Fruit fly (Drosophila melanogaster) whole organism, wandering third instar larva: ENCODE measurements around the gene mRpL10.

ENCODE experiments used
- Abd-B ChIP-seq: fragments of >200 bp; optimal IDR thresholded peaks from 2 replicates; lab custom pipeline; 2017; ENCODE audit warnings: missing biosample characterization, missing genetic modification characterization
- CG32264 ChIP-seq: fragments of 200-800 bp; sonication (Bioruptor generic); optimal IDR thresholded peaks from 2 replicates; lab custom pipeline; 2016; ENCODE audit warnings: missing biosample characterization, missing genetic modification characterization
- CG9705 ChIP-seq: fragments of 200-800 bp; sonication (Bioruptor generic); optimal IDR thresholded peaks from 2 replicates; lab custom pipeline; 2018; ENCODE audit warnings: missing biosample characterization, mild to moderate bottlenecking, missing genetic modification characterization
- CrebA ChIP-seq: fragments of 200-800 bp; sonication (Bioruptor generic); optimal IDR thresholded peaks from 2 replicates; lab custom pipeline; 2016; ENCODE audit warnings: missing biosample characterization, mild to moderate bottlenecking, missing genetic modification characterization, borderline replicate concordance
- Dfd ChIP-seq: fragments of >200 bp; optimal IDR thresholded peaks from 2 replicates; lab custom pipeline; 2017; ENCODE audit warnings: missing biosample characterization, missing genetic modification characterization
- Dif ChIP-seq: fragments of 200-275, 200-300 bp; sonication (Bioruptor generic); optimal IDR thresholded peaks from 2 replicates; lab custom pipeline; 2018; ENCODE audit warnings: missing biosample characterization, missing genetic modification characterization; ENCODE audit not compliant: partially characterized antibody
- GATAd ChIP-seq: sonication (Bioruptor generic); optimal IDR thresholded peaks from 2 replicates; lab custom pipeline; 2016; ENCODE audit warnings: missing biosample characterization, missing genetic modification characterization
- Hnf4 ChIP-seq: fragments of 200-800 bp; sonication (Bioruptor generic); optimal IDR thresholded peaks from 2 replicates; lab custom pipeline; 2016; ENCODE audit warnings: missing biosample characterization, mild to moderate bottlenecking, missing genetic modification characterization
- Hr78 ChIP-seq: fragments of >200 bp; optimal IDR thresholded peaks from 2 replicates; lab custom pipeline; 2017; ENCODE audit warnings: missing biosample characterization, missing genetic modification characterization
- Hr83 ChIP-seq: fragments of 200-300 bp; sonication (Bioruptor generic); optimal IDR thresholded peaks from 2 replicates; lab custom pipeline; 2016; ENCODE audit warnings: missing biosample characterization, mild to moderate bottlenecking, missing genetic modification characterization, moderate library complexity; ENCODE audit not compliant: poor library complexity, severe bottlenecking
- Mio ChIP-seq: sonication (Bioruptor generic); optimal IDR thresholded peaks from 2 replicates; lab custom pipeline; 2016; ENCODE audit warnings: missing biosample characterization, missing genetic modification characterization
- Myc ChIP-seq: fragments of >200 bp; optimal IDR thresholded peaks from 2 replicates; lab custom pipeline; 2017
- N ChIP-seq: fragments of >200 bp; optimal IDR thresholded peaks from 2 replicates; lab custom pipeline; 2018; ENCODE audit warnings: missing biosample characterization, missing external identifiers, missing genetic modification characterization
- OdsH ChIP-seq: fragments of 200-800 bp; sonication (Bioruptor generic); optimal IDR thresholded peaks from 2 replicates; lab custom pipeline; 2016; ENCODE audit warnings: missing biosample characterization, mild to moderate bottlenecking, missing genetic modification characterization
- Rel ChIP-seq, 2 experiments: fragments of 200-800 bp; sonication (Bioruptor generic) in 1 of 2; optimal IDR thresholded peaks; 2 replicates in 1 of 2; 3 replicates in 1 of 2; lab custom pipeline; 2016 to 2019; ENCODE audit warnings: mild to moderate bottlenecking in 2 of 2, missing biosample characterization in 2 of 2, missing genetic modification characterization in 2 of 2, moderate library complexity in 1 of 2
- Sp1 ChIP-seq: fragments of 200-800 bp; sonication (Bioruptor generic); optimal IDR thresholded peaks from 3 replicates; lab custom pipeline; 2019; ENCODE audit warnings: missing biosample characterization, mild to moderate bottlenecking, missing genetic modification characterization, moderate library complexity
- br ChIP-seq: fragments of 200-800 bp; sonication (Bioruptor generic); optimal IDR thresholded peaks from 2 replicates; lab custom pipeline; 2016; ENCODE audit warnings: missing biosample characterization, missing genetic modification characterization
- brk ChIP-seq: fragments of 200-800 bp; sonication (Bioruptor generic); optimal IDR thresholded peaks from 2 replicates; lab custom pipeline; 2016; ENCODE audit warnings: missing biosample characterization, mild to moderate bottlenecking, missing genetic modification characterization
- dl ChIP-seq, 2 experiments: fragments of 175-275, 200-275 bp in 1 of 2; fragments of 200-275 bp in 1 of 2; sonication (Bioruptor generic); optimal IDR thresholded peaks; lab custom pipeline; 2018; ENCODE audit warnings: mild to moderate bottlenecking in 2 of 2, missing biosample characterization in 2 of 2, missing genetic modification characterization in 2 of 2, moderate library complexity in 2 of 2; ENCODE audit not compliant: partially characterized antibody in 2 of 2, insufficient read depth in 1 of 2
- dmrt93B ChIP-seq: fragments of 200-800 bp; sonication (Bioruptor generic); optimal IDR thresholded peaks from 2 replicates; lab custom pipeline; 2018; ENCODE audit warnings: missing biosample characterization, mild to moderate bottlenecking, missing genetic modification characterization
- dsf ChIP-seq: sonication (Bioruptor generic); optimal IDR thresholded peaks from 2 replicates; lab custom pipeline; 2016; ENCODE audit warnings: missing biosample characterization, missing genetic modification characterization, borderline replicate concordance
- ey ChIP-seq: fragments of 200-800 bp; sonication (Bioruptor generic); optimal IDR thresholded peaks from 2 replicates; lab custom pipeline; 2016; ENCODE audit warnings: missing biosample characterization, missing genetic modification characterization
- fru ChIP-seq: fragments of 200-800 bp; sonication (Bioruptor generic); optimal IDR thresholded peaks from 3 replicates; lab custom pipeline; 2016; ENCODE audit warnings: missing biosample characterization, mild to moderate bottlenecking, missing genetic modification characterization
- h ChIP-seq: fragments of 200-800 bp; sonication (Bioruptor generic); optimal IDR thresholded peaks from 3 replicates; lab custom pipeline; 2016; ENCODE audit warnings: missing biosample characterization, mild to moderate bottlenecking, missing genetic modification characterization
- jim ChIP-seq: fragments of 175-275, 200-325 bp; sonication (Bioruptor generic); optimal IDR thresholded peaks from 2 replicates; lab custom pipeline; 2016; ENCODE audit warnings: missing biosample characterization, mild to moderate bottlenecking, missing genetic modification characterization
- lola ChIP-seq: fragments of >200 bp; optimal IDR thresholded peaks from 2 replicates; lab custom pipeline; 2017; ENCODE audit warnings: missing biosample characterization, missing genetic modification characterization
- pan ChIP-seq: fragments of >200 bp; optimal IDR thresholded peaks from 2 replicates; lab custom pipeline; 2017
- psq ChIP-seq: fragments of 200-800 bp; sonication (Bioruptor generic); optimal IDR thresholded peaks from 3 replicates; lab custom pipeline; 2017; ENCODE audit warnings: missing biosample characterization, mild to moderate bottlenecking, missing genetic modification characterization, moderate library complexity
- rgr ChIP-seq: fragments of 200-800 bp; sonication (Bioruptor generic); optimal IDR thresholded peaks from 3 replicates; lab custom pipeline; 2016; ENCODE audit warnings: missing biosample characterization, mild to moderate bottlenecking, missing genetic modification characterization
- sage ChIP-seq: fragments of 200-800 bp; sonication (Bioruptor generic); optimal IDR thresholded peaks from 2 replicates; lab custom pipeline; 2016; ENCODE audit warnings: missing biosample characterization, mild to moderate bottlenecking, missing genetic modification characterization
- sv ChIP-seq: fragments of 200-800 bp; sonication (Bioruptor generic); optimal IDR thresholded peaks from 3 replicates; lab custom pipeline; 2016; ENCODE audit warnings: missing biosample characterization, missing genetic modification characterization
- tai ChIP-seq: sonication (Bioruptor generic); optimal IDR thresholded peaks from 2 replicates; lab custom pipeline; 2016; ENCODE audit warnings: missing biosample characterization, missing genetic modification characterization
- usp ChIP-seq: fragments of >200 bp; optimal IDR thresholded peaks from 2 replicates; lab custom pipeline; 2017; ENCODE audit warnings: missing biosample characterization, missing genetic modification characterization
- woc ChIP-seq: sonication (Bioruptor generic); optimal IDR thresholded peaks from 2 replicates; lab custom pipeline; 2016; ENCODE audit warnings: missing biosample characterization, mild to moderate bottlenecking, missing genetic modification characterization

Gene mRpL10

dm6 chr2L:181020-181419 is 22.6 kb upstream of the mRpL10 start:
- TF ChIP-seq psq (no peak), pan (lab: Kevin White, UChicago) (no peak), sv (GFP tag; lab: Kevin White, UChicago) (no peak), fru (GFP tag; lab: Kevin White, UChicago) (peak; percentile 58), woc (no peak), CG32264 (no peak), dl (GFP tag; optimal IDR thresholded peaks at IDR 0.05; lab: Kevin White, UChicago; ENCODE audit: insufficient read depth in 1 of 2, partially characterized antibody in 2 of 2) (no peak), Sp1 (no peak), br (no peak)

- TF ChIP-seq Myc (lab: Kevin White, UChicago) (no peak), Mio (GFP tag; lab: Kevin White, UChicago) (no peak), Dfd (GFP tag; lab: Kevin White, UChicago) (no peak), dl (GFP tag; optimal IDR thresholded peaks at IDR 0.05; lab: Kevin White, UChicago; ENCODE audit: insufficient read depth in 1 of 2, partially characterized antibody in 2 of 2) (no peak), Hnf4 (GFP tag; lab: Kevin White, UChicago) (no peak), dmrt93B (GFP tag; lab: Kevin White, UChicago) (no peak), N (GFP tag; lab: Kevin White, UChicago) (peak; percentile 19), OdsH (GFP tag; lab: Kevin White, UChicago) (peak; percentile 10), CrebA (GFP tag; lab: Kevin White, UChicago) (no peak), dsf (GFP tag; lab: Kevin White, UChicago) (no peak), jim (GFP tag; lab: Kevin White, UChicago) (no peak), sv (GFP tag; lab: Kevin White, UChicago) (no peak), CG32264 (no peak), GATAd (GFP tag; lab: Kevin White, UChicago) (no peak), brk (GFP tag; lab: Kevin White, UChicago) (no peak), Abd-B (GFP tag; lab: Kevin White, UChicago) (no peak), tai (GFP tag; lab: Kevin White, UChicago) (no peak), Hr83 (GFP tag; lab: Kevin White, UChicago) (no peak), Rel (GFP tag; optimal IDR thresholded peaks at IDR 0.05; lab: Kevin White, UChicago) (peak; percentile 54), Rel (tag; optimal IDR thresholded peaks at IDR 0.05; lab: Kevin White, UChicago) (no peak), sage (GFP tag; lab: Kevin White, UChicago) (peak; percentile 60), Sp1 (peak; percentile 32), fru (GFP tag; lab: Kevin White, UChicago) (no peak), br (no peak), woc (no peak), rgr (GFP tag; lab: Kevin White, UChicago) (no peak), pan (lab: Kevin White, UChicago) (no peak), CG9705 (GFP tag; lab: Kevin White, UChicago) (no peak), usp (GFP tag; lab: Kevin White, UChicago) (no peak), lola (no peak), psq (peak; percentile 95), ey (GFP tag; lab: Kevin White, UChicago) (no peak), Hr78 (no peak)
Measured at dm6 chr2L:182360-183144, 21.0 kb upstream of the mRpL10 start.

- TF ChIP-seq Hnf4 (GFP tag; lab: Kevin White, UChicago) (no peak), brk (GFP tag; lab: Kevin White, UChicago) (no peak), woc (no peak), Hr78 (no peak), tai (GFP tag; lab: Kevin White, UChicago) (no peak), dmrt93B (GFP tag; lab: Kevin White, UChicago) (no peak), N (GFP tag; lab: Kevin White, UChicago) (no peak), Dif (no peak), CG9705 (GFP tag; lab: Kevin White, UChicago) (no peak), h (GFP tag; lab: Kevin White, UChicago) (no peak), ey (GFP tag; lab: Kevin White, UChicago) (no peak), jim (GFP tag; lab: Kevin White, UChicago) (no peak)
- TF ChIP-seq, all 38 proteins: peak for 0
Measured at dm6 chr2L:195668-196067, 7.9 kb upstream of the mRpL10 start.
